Worm (Caenorhabditis elegans): ENCODE results near the gene F44A2.5.

DNA sequence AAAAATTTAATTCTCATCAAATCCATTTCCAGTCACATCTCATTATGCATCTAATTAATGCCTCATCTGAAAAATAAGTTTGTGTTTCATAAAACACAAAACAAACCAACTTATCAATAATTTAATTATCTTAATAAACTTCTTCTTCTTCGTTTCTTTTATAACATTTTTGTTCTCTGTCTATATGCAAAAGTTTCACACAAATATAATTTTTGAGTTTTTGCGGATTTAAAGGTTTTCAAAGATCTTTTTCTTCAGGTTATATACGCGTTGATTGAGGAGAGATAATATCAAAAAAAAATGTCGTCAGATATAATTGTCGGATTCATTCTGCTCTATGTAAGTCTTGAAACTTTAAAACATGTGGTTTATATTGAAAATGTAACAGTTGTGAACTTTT lies 52.3 kb downstream of the F44A2.5 start, which contains the start of gene srx-47:
- TF ChIP-seq pat-9 (tag; optimal IDR thresholded peaks at IDR 0.05) (no peak), syd-9 (tag; optimal IDR thresholded peaks at IDR 0.05) (no peak), dmd-4 (tag; optimal IDR thresholded peaks at IDR 0.05; ENCODE audit: borderline replicate concordance) (no peak), ahr-1 (tag; optimal IDR thresholded peaks at IDR 0.05) (no peak), sox-4 (tag; optimal IDR thresholded peaks at IDR 0.05) (no peak), elt-2 (tag; optimal IDR thresholded peaks at IDR 0.05) (no peak), sox-2 (GFP tag; IDR thresholded peaks at IDR 0.05) (no peak), ama-1 (optimal IDR thresholded peaks at IDR 0.05) (no peak)
